Worm (Caenorhabditis elegans): Measurements from ENCODE around the gene ZC196.5.

DNA sequence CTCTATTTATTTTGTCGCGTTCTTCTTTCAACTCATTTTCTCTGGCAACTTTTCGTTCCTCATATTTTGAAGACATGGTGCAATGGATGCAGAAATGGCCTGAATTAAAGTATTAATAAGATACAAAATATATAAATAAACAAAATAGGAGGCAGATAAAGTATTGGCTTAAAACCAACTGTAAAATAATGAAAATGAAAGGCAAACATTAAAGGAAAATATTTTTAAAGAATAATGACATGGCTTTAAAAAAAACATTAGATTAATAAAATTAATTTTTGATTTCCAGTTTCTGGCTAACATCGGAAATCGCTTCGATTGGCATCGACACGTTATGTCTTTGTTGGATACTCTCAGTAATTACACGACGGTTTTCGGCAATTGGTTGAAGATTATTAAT lies 31.2 kb downstream of the ZC196.5 start, which contains the start of gene ddn-1:
- TF ChIP-seq lin-32 (GFP tag; optimal IDR thresholded peaks at IDR 0.05): no peak
- TF ChIP-seq unc-120 (tag; optimal IDR thresholded peaks at IDR 0.05; ENCODE audit: poor library complexity, severe bottlenecking): no peak
- no peak for TF ChIP-seq bed-3 (GFP tag; optimal IDR thresholded peaks at IDR 0.05)
- no peak for TF ChIP-seq lsy-2 (tag; optimal IDR thresholded peaks at IDR 0.05)
- no peak for TF ChIP-seq ces-1 (GFP tag; optimal IDR thresholded peaks at IDR 0.05)
- TF ChIP-seq unc-39 (tag; optimal IDR thresholded peaks at IDR 0.05): no peak

Measured in whole organism, mixed stage, embryonic.